Fruit fly (Drosophila melanogaster) whole organism, embryonic: Measurements from ENCODE around the gene hook.

Experiments used
- Antp ChIP-seq: fragments of 200-800 bp; sonication (Bioruptor generic); optimal IDR thresholded peaks from 3 replicates; lab custom pipeline; 2016; ENCODE audit warnings: missing biosample characterization, missing genetic modification characterization
- CG10462 ChIP-seq: fragments of 200-800 bp; sonication (Bioruptor generic); optimal IDR thresholded peaks from 2 replicates; lab custom pipeline; 2016; ENCODE audit warnings: missing biosample characterization, missing genetic modification characterization
- CG11093 ChIP-seq: fragments of 200-800 bp; sonication (Bioruptor generic); IDR thresholded peaks from 3 replicates; pipeline ENCODE4 v1.3.6; 2022; ENCODE audit warnings: missing biosample characterization, missing genetic modification characterization
- CG11398 ChIP-seq: fragments of 200-800 bp; sonication (Bioruptor generic); optimal IDR thresholded peaks from 2 replicates; lab custom pipeline; 2016; ENCODE audit warnings: missing biosample characterization, missing genetic modification characterization
- CG11723 ChIP-seq: fragments of 200-800 bp; sonication (Bioruptor generic); optimal IDR thresholded peaks from 2 replicates; lab custom pipeline; 2017; ENCODE audit warnings: missing biosample characterization, mild to moderate bottlenecking, missing genetic modification characterization
- CG14441 ChIP-seq: fragments of 200-800 bp; sonication (Bioruptor generic); IDR thresholded peaks from 2 replicates; pipeline ENCODE4 v1.3.6; 2022; ENCODE audit warnings: missing biosample characterization, missing genetic modification characterization
- CG15073 ChIP-seq: fragments of 200-800 bp; sonication (Bioruptor generic); optimal IDR thresholded peaks from 2 replicates; lab custom pipeline; 2016; ENCODE audit warnings: missing biosample characterization, missing genetic modification characterization
- CG15479 ChIP-seq: fragments of 200-800 bp; sonication (Bioruptor generic); optimal IDR thresholded peaks from 3 replicates; lab custom pipeline; 2019; ENCODE audit warnings: missing biosample characterization, mild to moderate bottlenecking, missing genetic modification characterization, moderate library complexity
- CG16863 ChIP-seq: fragments of 200-800 bp; sonication (Bioruptor generic); optimal IDR thresholded peaks from 3 replicates; lab custom pipeline; 2016; ENCODE audit warnings: missing biosample characterization, missing genetic modification characterization
- CG17328 ChIP-seq: fragments of 200-800 bp; sonication (Bioruptor generic); IDR thresholded peaks from 2 replicates; pipeline ENCODE4 v1.3.6; 2022; ENCODE audit warnings: missing biosample characterization, missing genetic modification characterization
- CG2199 ChIP-seq: fragments of 200-800 bp; sonication (Bioruptor generic); IDR thresholded peaks from 3 replicates; pipeline ENCODE4 v1.3.6; 2022; ENCODE audit warnings: missing biosample characterization, missing genetic modification characterization
- CG33557 ChIP-seq: fragments of 200-800 bp; sonication (Bioruptor generic); optimal IDR thresholded peaks from 2 replicates; lab custom pipeline; 2019; ENCODE audit warnings: missing biosample characterization, mild to moderate bottlenecking, missing genetic modification characterization, moderate library complexity
- CG3726 ChIP-seq: fragments of 200-800 bp; sonication (Bioruptor generic); IDR thresholded peaks from 3 replicates; pipeline ENCODE4, ENCODE4 v1.3.6; 2022; ENCODE audit warnings: missing biosample characterization, missing genetic modification characterization
- CG4730 ChIP-seq: fragments of 200-800 bp; sonication (Bioruptor generic); IDR thresholded peaks from 2 replicates; pipeline ENCODE4 v1.3.6; 2022; ENCODE audit warnings: missing biosample characterization, missing genetic modification characterization
- CG5180 ChIP-seq: fragments of 200-800 bp; sonication (Bioruptor generic); optimal IDR thresholded peaks from 3 replicates; lab custom pipeline; 2017; ENCODE audit warnings: missing biosample characterization, missing genetic modification characterization, mild to moderate bottlenecking, moderate library complexity, missing genetic modification reagents
- CG6175 ChIP-seq: fragments of 200-800 bp; sonication (Bioruptor generic); IDR thresholded peaks from 3 replicates; pipeline ENCODE4 v1.3.6; 2022; ENCODE audit warnings: missing biosample characterization, missing genetic modification characterization
- CG6683 ChIP-seq: fragments of 200-800 bp; sonication (Bioruptor generic); optimal IDR thresholded peaks from 2 replicates; lab custom pipeline; 2017; ENCODE audit warnings: missing biosample characterization, mild to moderate bottlenecking, missing genetic modification characterization, missing genetic modification reagents
- CG8281 ChIP-seq: fragments of 200-800 bp; sonication (Bioruptor generic); optimal IDR thresholded peaks from 2 replicates; lab custom pipeline; 2018; ENCODE audit warnings: missing biosample characterization, mild to moderate bottlenecking, missing genetic modification characterization, moderate library complexity
- CTCF ChIP-seq: fragments of 200-800 bp; sonication (Bioruptor generic); optimal IDR thresholded peaks from 2 replicates; lab custom pipeline; 2017; ENCODE audit warnings: missing biosample characterization, mild to moderate bottlenecking, missing genetic modification characterization, moderate library complexity
- Dbx ChIP-seq: fragments of 200-800 bp; sonication (Bioruptor generic); IDR thresholded peaks from 3 replicates; pipeline ENCODE4 v1.3.6; 2022; ENCODE audit warnings: missing biosample characterization, missing genetic modification characterization
- Doc2 ChIP-seq: fragments of 200-800 bp; sonication (Bioruptor generic); IDR thresholded peaks from 2 replicates; pipeline ENCODE4 v1.3.6; 2022; ENCODE audit warnings: missing biosample characterization, missing genetic modification characterization
- Eip74EF ChIP-seq, 2 experiments: fragments of 200-800 bp in 1 of 2; fragments of >200 bp in 1 of 2; sonication (Bioruptor generic) in 1 of 2; optimal IDR thresholded peaks; 2 replicates each; lab custom pipeline; 2017 to 2019; ENCODE audit warnings: missing biosample characterization in 2 of 2, missing genetic modification characterization in 2 of 2, mild to moderate bottlenecking in 1 of 2, moderate library complexity in 1 of 2
- H2.0 ChIP-seq: fragments of 200-800 bp; sonication (Bioruptor generic); IDR thresholded peaks from 2 replicates; pipeline ENCODE4 v1.3.6; 2022; ENCODE audit warnings: missing biosample characterization, missing genetic modification characterization
- Hey ChIP-seq: fragments of 200-800 bp; sonication (Bioruptor generic); optimal IDR thresholded peaks from 3 replicates; lab custom pipeline; 2018; ENCODE audit warnings: missing biosample characterization, mild to moderate bottlenecking, missing genetic modification characterization
- Hmr ChIP-seq: fragments of 200-800 bp; sonication (Bioruptor generic); optimal IDR thresholded peaks from 3 replicates; lab custom pipeline; 2017; ENCODE audit warnings: mild to moderate bottlenecking, missing biosample characterization, missing genetic modification reagents, missing genetic modification characterization
- Lhr ChIP-seq: fragments of 200-800 bp; sonication (Bioruptor generic); optimal IDR thresholded peaks from 3 replicates; lab custom pipeline; 2017; ENCODE audit warnings: mild to moderate bottlenecking, missing biosample characterization, missing genetic modification reagents, missing genetic modification characterization
- Meics ChIP-seq: fragments of 200-800 bp; sonication (Bioruptor generic); optimal IDR thresholded peaks from 2 replicates; lab custom pipeline; 2017; ENCODE audit warnings: missing biosample characterization, mild to moderate bottlenecking, missing genetic modification characterization
- Mrtf ChIP-seq: fragments of 200-800 bp; sonication (Bioruptor generic); IDR thresholded peaks from 3 replicates; pipeline ENCODE4 v1.3.6; 2022; ENCODE audit warnings: missing biosample characterization, missing genetic modification characterization
- NC2β ChIP-seq: fragments of 200-800 bp; sonication (Bioruptor generic); optimal IDR thresholded peaks from 2 replicates; lab custom pipeline; 2016; ENCODE audit warnings: missing biosample characterization, missing genetic modification characterization
- Side ChIP-seq: fragments of 200-800 bp; sonication (Bioruptor generic); optimal IDR thresholded peaks from 2 replicates; lab custom pipeline; 2016; ENCODE audit warnings: missing biosample characterization, missing genetic modification characterization
- Spps ChIP-seq: fragments of 200-800 bp; sonication (Bioruptor generic); optimal IDR thresholded peaks from 2 replicates; lab custom pipeline; 2018; ENCODE audit warnings: missing biosample characterization, mild to moderate bottlenecking, missing genetic modification characterization
- Ssrp ChIP-seq: fragments of 200-800 bp; sonication (Bioruptor generic); optimal IDR thresholded peaks from 2 replicates; lab custom pipeline; 2018; ENCODE audit warnings: missing biosample characterization, mild to moderate bottlenecking, missing genetic modification characterization, moderate library complexity
- Taf1 ChIP-seq: fragments of 200-800 bp; sonication (Bioruptor generic); IDR thresholded peaks from 2 replicates; pipeline ENCODE4 v1.3.6; 2022; ENCODE audit warnings: missing biosample characterization, missing genetic modification characterization
- bbx ChIP-seq: fragments of 200-800 bp; sonication (Bioruptor generic); IDR thresholded peaks from 2 replicates; pipeline ENCODE4 v1.3.6; 2022; ENCODE audit warnings: missing biosample characterization, missing genetic modification characterization; ENCODE audit not compliant: partially characterized antibody
- btn ChIP-seq: fragments of 200-800 bp; sonication (Bioruptor generic); optimal IDR thresholded peaks from 2 replicates; lab custom pipeline; 2016; ENCODE audit warnings: missing biosample characterization, missing genetic modification characterization
- crc ChIP-seq: fragments of 200-800 bp; sonication (Bioruptor generic); optimal IDR thresholded peaks from 2 replicates; lab custom pipeline; 2016; ENCODE audit warnings: missing biosample characterization, missing genetic modification characterization
- ems ChIP-seq: fragments of 200-800 bp; sonication (Bioruptor generic); optimal IDR thresholded peaks from 3 replicates; lab custom pipeline; 2016; ENCODE audit warnings: missing biosample characterization, missing genetic modification characterization
- eve ChIP-seq, 2 experiments: fragments of >200 bp; optimal IDR thresholded peaks; 2 replicates each; lab custom pipeline; 2017; ENCODE audit warnings: missing biosample characterization in 2 of 2, missing genetic modification characterization in 2 of 2
- fd3F ChIP-seq: fragments of 200-800 bp; sonication (Bioruptor generic); optimal IDR thresholded peaks from 2 replicates; lab custom pipeline; 2018; ENCODE audit warnings: missing biosample characterization, mild to moderate bottlenecking, missing genetic modification characterization, moderate library complexity
- fu2 ChIP-seq: fragments of 200-800 bp; sonication (Bioruptor generic); optimal IDR thresholded peaks from 2 replicates; lab custom pipeline; 2016; ENCODE audit warnings: missing biosample characterization, missing genetic modification characterization
- gem ChIP-seq: fragments of 200-800 bp; sonication (Bioruptor generic); optimal IDR thresholded peaks from 2 replicates; lab custom pipeline; 2019; ENCODE audit warnings: missing biosample characterization, mild to moderate bottlenecking, missing genetic modification characterization, moderate library complexity
- grau ChIP-seq: fragments of 200-800 bp; optimal IDR thresholded peaks from 3 replicates; lab custom pipeline; 2019; ENCODE audit warnings: missing biosample characterization, mild to moderate bottlenecking, missing genetic modification characterization, moderate library complexity
- klu ChIP-seq: fragments of 200-800 bp; sonication (Bioruptor generic); IDR thresholded peaks from 2 replicates; pipeline ENCODE4 v1.3.6; 2022; ENCODE audit warnings: missing biosample characterization, missing genetic modification characterization
- lola ChIP-seq, 3 experiments: fragments of >200 bp in 2 of 3; fragments of 200-800 bp in 1 of 3; sonication (Bioruptor generic) in 1 of 3; optimal IDR thresholded peaks; 2 replicates each; lab custom pipeline; 2017 to 2019; ENCODE audit warnings: missing biosample characterization in 3 of 3, missing genetic modification characterization in 3 of 3, mild to moderate bottlenecking in 1 of 3, moderate library complexity in 1 of 3
- maf-S ChIP-seq: fragments of 200-800 bp; sonication (Bioruptor generic); optimal IDR thresholded peaks from 2 replicates; lab custom pipeline; 2016; ENCODE audit warnings: missing biosample characterization, missing genetic modification characterization
- odd ChIP-seq: fragments of 200-800 bp; sonication (Bioruptor generic); optimal IDR thresholded peaks from 2 replicates; lab custom pipeline; 2017; ENCODE audit warnings: missing biosample characterization, mild to moderate bottlenecking, missing genetic modification characterization
- pfk ChIP-seq: fragments of 200-800 bp; sonication (Bioruptor generic); optimal IDR thresholded peaks from 2 replicates; lab custom pipeline; 2018; ENCODE audit warnings: missing biosample characterization, mild to moderate bottlenecking, missing genetic modification characterization, moderate library complexity
- pzg ChIP-seq: fragments of 200-800 bp; sonication (Bioruptor generic); optimal IDR thresholded peaks from 3 replicates; lab custom pipeline; 2018; ENCODE audit warnings: missing biosample characterization, mild to moderate bottlenecking, missing genetic modification characterization, moderate library complexity
- tio ChIP-seq: fragments of 200-800 bp; sonication (Bioruptor generic); optimal IDR thresholded peaks from 2 replicates; lab custom pipeline; 2017; ENCODE audit warnings: missing biosample characterization, missing genetic modification characterization, inconsistent platforms
- zfh2 ChIP-seq: fragments of 200-800 bp; sonication (Bioruptor generic); optimal IDR thresholded peaks from 2 replicates; lab custom pipeline; 2016; ENCODE audit warnings: missing biosample characterization, missing genetic modification characterization

hook gene

DNA sequence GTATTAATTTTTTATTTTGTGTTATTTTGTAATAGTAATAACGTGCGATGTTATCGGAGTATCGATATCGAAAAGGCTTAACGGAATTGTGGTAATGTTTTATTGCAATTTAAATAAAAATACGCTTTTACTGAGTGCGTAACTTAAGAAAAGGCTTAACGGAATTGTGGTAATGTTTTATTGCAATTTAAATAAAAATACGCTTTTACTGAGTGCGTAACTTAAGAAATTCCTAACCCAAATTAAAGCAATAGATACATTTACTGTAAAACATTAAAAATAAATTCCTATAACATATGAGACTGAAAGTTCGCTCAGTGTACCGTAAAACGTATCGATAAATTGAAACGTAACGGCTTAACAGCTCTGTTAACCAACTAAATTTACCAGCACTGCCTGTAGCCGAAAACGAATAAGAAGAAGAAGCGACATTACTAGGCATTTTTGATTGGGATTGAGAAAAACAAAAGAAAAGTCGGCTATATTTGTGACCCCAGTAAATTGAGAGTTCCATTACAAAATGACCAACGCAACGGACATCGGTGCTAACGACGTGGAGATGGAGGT lies 18.3 kb upstream of the hook start, which contains the start of gene Rpn3 (continued):
- peak; percentile 68; the same call in 1 of the 2 replicates for TF ChIP-seq klu
- peak; percentile 88 for TF ChIP-seq NC2β
- TF ChIP-seq CG6175 (GFP tag; lab: Robert Waterston, UW), result peak; percentile 56; the same call in 1 of the 3 replicates
- peak; percentile 50; the same call in 1 of the 2 replicates for TF ChIP-seq Taf1 (GFP tag; lab: Robert Waterston, UW)
- peak; percentile 87 for TF ChIP-seq H2.0 (GFP tag; lab: Robert Waterston, UW)
- peak; percentile 83 for TF ChIP-seq Side
- peak; percentile 54; the same call in 1 of the 3 replicates for TF ChIP-seq CG3726 (GFP tag; lab: Robert Waterston, UW)
- peak; percentile 94 for TF ChIP-seq gem
- TF ChIP-seq Antp (GFP tag; lab: Kevin White, UChicago), result peak; percentile 68
- peak; percentile 82 for TF ChIP-seq CG4730 (GFP tag; lab: Robert Waterston, UW)
- peak; percentile 79 for TF ChIP-seq CG10462 (GFP tag; lab: Kevin White, UChicago)
- peak; percentile 80 for TF ChIP-seq fu2
- TF ChIP-seq CG11398 (GFP tag; lab: Kevin White, UChicago), result peak; percentile 51
- TF ChIP-seq Ssrp (tag; lab: Kevin White, UChicago), result peak; percentile 70
- no peak for TF ChIP-seq Hey
- peak; percentile 42 for TF ChIP-seq CG33557 (GFP tag; lab: Kevin White, UChicago)
- peak; percentile 53 for TF ChIP-seq pzg
- peak in 1 of 2 experiments; percentile 70 for TF ChIP-seq Eip74EF (GFP tag; optimal IDR thresholded peaks at IDR 0.05; lab: Kevin White, UChicago)
- TF ChIP-seq CG15479 (GFP tag; lab: Kevin White, UChicago), result no peak
- peak; percentile 34 for TF ChIP-seq Lhr (GFP tag; lab: Kevin White, UChicago)
- TF ChIP-seq eve (GFP tag; optimal IDR thresholded peaks at IDR 0.05; lab: Kevin White, UChicago), result no peak
- no peak for TF ChIP-seq CTCF (GFP tag; lab: Kevin White, UChicago)
- TF ChIP-seq Spps (tag; lab: Kevin White, UChicago), result peak; percentile 75
- peak; percentile 46 for TF ChIP-seq CG15073 (GFP tag; lab: Kevin White, UChicago)
- TF ChIP-seq Doc2 (GFP tag; lab: Robert Waterston, UW), result 0 out of 2 replicates have a peak, but pooled peaks have one; percentile 12
- no peak for TF ChIP-seq CG5180
- TF ChIP-seq bbx, result peak; percentile 54; the same call in 1 of the 2 replicates
- peak; percentile 27 for TF ChIP-seq CG6683 (GFP tag; lab: Kevin White, UChicago)
- peak; percentile 84 for TF ChIP-seq grau (tag; lab: Kevin White, UChicago)
- TF ChIP-seq Hmr, result peak; percentile 86
- no peak for TF ChIP-seq odd (GFP tag; lab: Kevin White, UChicago)
- TF ChIP-seq tio (GFP tag; lab: Kevin White, UChicago), result no peak
- TF ChIP-seq CG11093, result peak; percentile 68; the same call in 2 of the 3 replicates
- no peak for TF ChIP-seq pfk (GFP tag; lab: Kevin White, UChicago)
- TF ChIP-seq lola (GFP tag; optimal IDR thresholded peaks at IDR 0.05; lab: Kevin White, UChicago), result peak in 1 of 3 experiments; percentile 77
- peak; percentile 48 for TF ChIP-seq CG11723 (GFP tag; lab: Kevin White, UChicago)
- peak; percentile 76 for TF ChIP-seq Meics
- peak; percentile 77 for TF ChIP-seq zfh2 (GFP tag; lab: Kevin White, UChicago)
- peak; percentile 88 for TF ChIP-seq Dbx
- TF ChIP-seq crc (GFP tag; lab: Kevin White, UChicago), result peak; percentile 47
- no peak for TF ChIP-seq CG8281 (tag; lab: Kevin White, UChicago)
- peak; percentile 91 for TF ChIP-seq CG17328 (GFP tag; lab: Robert Waterston, UW)
- TF ChIP-seq maf-S (GFP tag; lab: Kevin White, UChicago), result peak; percentile 76
- peak; percentile 80 for TF ChIP-seq ems (GFP tag; lab: Kevin White, UChicago)
- peak; percentile 86 for TF ChIP-seq CG14441 (GFP tag; lab: Robert Waterston, UW)
- peak; percentile 29 for TF ChIP-seq btn (GFP tag; lab: Kevin White, UChicago)
- peak; percentile 20; the same call in 1 of the 3 replicates for TF ChIP-seq Mrtf (GFP tag; lab: Robert Waterston, UW)
- peak; percentile 64 for TF ChIP-seq fd3F (GFP tag; lab: Kevin White, UChicago)
- peak; percentile 82; the same call in 2 of the 3 replicates for TF ChIP-seq CG2199 (GFP tag; lab: Robert Waterston, UW)
- TF ChIP-seq CG16863, result peak; percentile 79
